Worm (Caenorhabditis elegans): ENCODE data around the gene gst-40.

- TF ChIP-seq ceh-82 (tag; optimal IDR thresholded peaks at IDR 0.05): no peak
- TF ChIP-seq unc-62 (GFP tag; optimal IDR thresholded peaks at IDR 0.05 in 1 of 2): peak in 1 of 2 experiments; percentile 82
- TF ChIP-seq unc-62 (tag; optimal IDR thresholded peaks at IDR 0.05): no peak
- no peak for TF ChIP-seq lin-29 (GFP tag; IDR thresholded peaks at IDR 0.05)
- TF ChIP-seq nhr-102 (tag; optimal IDR thresholded peaks at IDR 0.05): no peak
- TF ChIP-seq F37D6.2 (tag; optimal IDR thresholded peaks at IDR 0.05): no peak
- TF ChIP-seq lin-39 (tag; optimal IDR thresholded peaks at IDR 0.05): no peak
- TF ChIP-seq F49E8.2 (tag; optimal IDR thresholded peaks at IDR 0.05; ENCODE audit: borderline replicate concordance): no peak
- no peak for TF ChIP-seq spr-3 (GFP tag; optimal IDR thresholded peaks at IDR 0.05)
- TF ChIP-seq pha-4 (GFP tag; IDR thresholded peaks at IDR 0.05): no peak
- TF ChIP-seq pha-4 (tag; optimal IDR thresholded peaks at IDR 0.05): no peak
Observed at ce11 chrIV:805693-806092, 45.4 kb downstream of the gst-40 start.

All from whole organism, L4 larva.